Fruit fly (Drosophila melanogaster): ENCODE measurements around the gene Aduk.

Gene Aduk

DNA sequence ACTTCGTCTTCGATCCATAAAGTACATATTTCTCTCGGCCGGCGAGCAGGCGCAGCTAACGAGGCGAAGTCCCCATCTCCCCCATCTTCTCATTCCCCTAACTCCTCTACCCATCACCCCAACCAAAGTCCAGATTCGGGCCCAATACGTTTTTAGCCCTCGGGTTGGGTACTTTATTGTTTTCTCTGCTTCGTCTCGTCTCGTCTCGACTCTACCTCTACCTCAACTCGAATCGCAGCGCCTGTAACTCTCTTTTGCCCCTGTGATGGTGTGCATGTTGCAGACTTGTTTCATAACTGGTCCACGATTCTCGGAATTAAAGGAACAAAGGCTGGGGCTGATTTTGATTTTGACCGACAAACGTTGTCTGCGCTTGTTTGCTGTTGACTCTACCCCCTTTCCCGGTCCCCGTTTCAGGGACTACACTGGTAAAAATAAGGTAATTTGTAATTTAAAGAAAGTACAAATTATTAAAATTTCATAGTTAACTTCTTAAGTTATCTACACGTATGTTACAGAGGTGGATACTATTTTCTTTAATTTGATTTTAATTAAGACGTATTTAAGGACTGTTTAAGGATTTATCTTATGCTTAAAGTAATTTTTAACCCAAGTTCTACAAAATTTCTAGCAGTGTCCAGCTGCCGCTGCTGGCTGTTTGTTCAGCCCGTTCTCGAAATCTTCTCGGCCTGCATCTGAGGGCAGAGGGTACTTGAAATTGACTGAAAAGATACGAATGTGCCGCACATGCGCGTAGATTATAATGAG lies 44.3 kb upstream of the Aduk start (continued):
- TF ChIP-seq CG17802 (tag; optimal IDR thresholded peaks at IDR 0.05) (peak; percentile 24), Rfx (GFP tag; IDR thresholded peaks at IDR 0.05) (no peak), CG2199 (GFP tag; IDR thresholded peaks at IDR 0.05) (no peak), Atf-2 (GFP tag; optimal IDR thresholded peaks at IDR 0.05) (no peak), CG1647 (GFP tag; optimal IDR thresholded peaks at IDR 0.05) (no peak), CTCF (GFP tag; optimal IDR thresholded peaks at IDR 0.05) (no peak), ase (GFP tag; IDR thresholded peaks at IDR 0.05) (no peak), gro (GFP tag; optimal IDR thresholded peaks at IDR 0.05) (no peak), CG3838 (GFP tag; optimal IDR thresholded peaks at IDR 0.05) (no peak), CG3995 (GFP tag; optimal IDR thresholded peaks at IDR 0.05) (no peak), CG43689 (GFP tag; IDR thresholded peaks at IDR 0.05) (no peak), CG4854 (GFP tag; optimal IDR thresholded peaks at IDR 0.05) (no peak), CG12299 (tag; optimal IDR thresholded peaks at IDR 0.05) (no peak), CG10274 (GFP tag; optimal IDR thresholded peaks at IDR 0.05) (no peak), MTF-1 (GFP tag; optimal IDR thresholded peaks at IDR 0.05; ENCODE audit: borderline replicate concordance) (no peak), CG10366 (GFP tag; IDR thresholded peaks at IDR 0.05) (no peak), ranshi (GFP tag; IDR thresholded peaks at IDR 0.05) (peak; percentile 32; the same call in 1 of the 2 replicates), Stat92E (GFP tag; optimal IDR thresholded peaks at IDR 0.05) (peak in 1 of 3 experiments; percentile 99), lbe (GFP tag; optimal IDR thresholded peaks at IDR 0.05) (peak; percentile 84), CG7963 (GFP tag; IDR thresholded peaks at IDR 0.05; ENCODE audit: partially characterized antibody) (no peak), CG17829 (tag; optimal IDR thresholded peaks at IDR 0.05) (peak; percentile 85), CG7839 (tag; optimal IDR thresholded peaks at IDR 0.05) (peak; percentile 71), CG17359 (tag; optimal IDR thresholded peaks at IDR 0.05) (peak; percentile 5), CG10543 (GFP tag; optimal IDR thresholded peaks at IDR 0.05) (peak; percentile 6), CG14667 (GFP tag; IDR thresholded peaks at IDR 0.05) (no peak), dan (GFP tag; IDR thresholded peaks at IDR 0.05) (no peak), CG6791 (GFP tag; IDR thresholded peaks at IDR 0.05; ENCODE audit: partially characterized antibody) (no peak), Xbp1 (GFP tag; optimal IDR thresholded peaks at IDR 0.05) (peak; percentile 47), zfh1 (GFP tag; IDR thresholded peaks at IDR 0.05) (peak; percentile 42; the same call in 1 of the 3 replicates), CG17385 (GFP tag; optimal IDR thresholded peaks at IDR 0.05) (peak; percentile 28), Bgb (GFP tag; IDR thresholded peaks at IDR 0.05; ENCODE audit: partially characterized antibody) (no peak), crp (GFP tag; optimal IDR thresholded peaks at IDR 0.05) (no peak), CG7745 (tag; optimal IDR thresholded peaks at IDR 0.05) (peak; percentile 51), ac (GFP tag; optimal IDR thresholded peaks at IDR 0.05) (peak; percentile 65), Lhr (GFP tag; optimal IDR thresholded peaks at IDR 0.05) (peak; percentile 10), zen (tag; optimal IDR thresholded peaks at IDR 0.05) (peak; percentile 71), MESR4 (GFP tag; optimal IDR thresholded peaks at IDR 0.05) (no peak), tgo (GFP tag; IDR thresholded peaks at IDR 0.05) (no peak), Gsc (GFP tag; IDR thresholded peaks at IDR 0.05) (no peak), CG9437 (GFP tag; optimal IDR thresholded peaks at IDR 0.05) (no peak), schlank (tag; optimal IDR thresholded peaks at IDR 0.05) (no peak), oc (tag; optimal IDR thresholded peaks at IDR 0.05) (no peak), CG6689 (GFP tag; IDR thresholded peaks at IDR 0.05) (peak; percentile 61), Meics (GFP tag; optimal IDR thresholded peaks at IDR 0.05) (no peak), Usf (GFP tag; optimal IDR thresholded peaks at IDR 0.05) (peak; percentile 39), Antp (GFP tag; optimal IDR thresholded peaks at IDR 0.05) (no peak), so (GFP tag; IDR thresholded peaks at IDR 0.05) (no peak), CG18011 (GFP tag; optimal IDR thresholded peaks at IDR 0.05) (no peak), CG12391 (tag; optimal IDR thresholded peaks at IDR 0.05) (peak; percentile 76)

Data from whole organism, embryonic.